Fruit fly (Drosophila melanogaster) whole organism, embryonic: ENCODE results near the gene CG33108.
A peak's percentile ranks its signal among the peaks of the same experiment; 100 is the strongest.

Source experiments
- Bdp1 ChIP-seq: fragments of 200-800 bp; sonication (Bioruptor generic); optimal IDR thresholded peaks from 3 replicates; lab custom pipeline; 2016; ENCODE audit warnings: missing biosample characterization, missing genetic modification characterization
- CG11093 ChIP-seq: fragments of 200-800 bp; sonication (Bioruptor generic); IDR thresholded peaks from 3 replicates; pipeline ENCODE4 v1.3.6; 2022; ENCODE audit warnings: missing biosample characterization, missing genetic modification characterization
- CG11247 ChIP-seq: fragments of 200-800 bp; sonication (Bioruptor generic); IDR thresholded peaks from 2 replicates; pipeline ENCODE4 v1.3.6; 2022; ENCODE audit warnings: missing biosample characterization, missing genetic modification characterization
- CG11398 ChIP-seq: fragments of 200-800 bp; sonication (Bioruptor generic); optimal IDR thresholded peaks from 2 replicates; lab custom pipeline; 2016; ENCODE audit warnings: missing biosample characterization, missing genetic modification characterization
- CG11560 ChIP-seq: fragments of 200-800 bp; sonication (Bioruptor generic); IDR thresholded peaks from 3 replicates; pipeline ENCODE4 v1.3.6; 2022; ENCODE audit warnings: missing biosample characterization, missing genetic modification characterization
- CG11723 ChIP-seq: fragments of 200-800 bp; sonication (Bioruptor generic); optimal IDR thresholded peaks from 2 replicates; lab custom pipeline; 2017; ENCODE audit warnings: missing biosample characterization, mild to moderate bottlenecking, missing genetic modification characterization
- CG12155 ChIP-seq: fragments of 200-800 bp; sonication (Bioruptor generic); optimal IDR thresholded peaks from 3 replicates; lab custom pipeline; 2016; ENCODE audit warnings: missing biosample characterization, missing genetic modification characterization
- CG12299 ChIP-seq: fragments of 200-800 bp; sonication (Bioruptor generic); optimal IDR thresholded peaks from 2 replicates; lab custom pipeline; 2018; ENCODE audit warnings: missing biosample characterization, mild to moderate bottlenecking, missing genetic modification characterization
- CG12391 ChIP-seq: fragments of 200-800 bp; sonication (Bioruptor generic); optimal IDR thresholded peaks from 3 replicates; lab custom pipeline; 2018; ENCODE audit warnings: missing biosample characterization, mild to moderate bottlenecking, missing genetic modification characterization, moderate library complexity
- CG12942 ChIP-seq: fragments of 200-800 bp; sonication (Bioruptor generic); optimal IDR thresholded peaks from 3 replicates; lab custom pipeline; 2016; ENCODE audit warnings: missing biosample characterization, missing genetic modification characterization
- CG2120 ChIP-seq: fragments of 200-800 bp; sonication (Bioruptor generic); optimal IDR thresholded peaks from 3 replicates; lab custom pipeline; 2016; ENCODE audit warnings: missing biosample characterization, missing genetic modification characterization
- CG32772 ChIP-seq: fragments of 200-800 bp; sonication (Bioruptor generic); IDR thresholded peaks from 2 replicates; pipeline ENCODE4 v1.3.6; 2022; ENCODE audit warnings: missing biosample characterization, missing genetic modification characterization
- CG3847 ChIP-seq: fragments of 200-800 bp; sonication (Bioruptor generic); IDR thresholded peaks from 2 replicates; pipeline ENCODE4 v1.3.6; 2022; ENCODE audit warnings: missing biosample characterization, missing genetic modification characterization
- CG4328 ChIP-seq: fragments of 200-800 bp; sonication (Bioruptor generic); optimal IDR thresholded peaks from 3 replicates; lab custom pipeline; 2017; ENCODE audit warnings: missing biosample characterization, missing genetic modification reagents, missing genetic modification characterization
- CG4707 ChIP-seq: fragments of 200-800 bp; sonication (Bioruptor generic); optimal IDR thresholded peaks from 2 replicates; lab custom pipeline; 2018; ENCODE audit warnings: missing biosample characterization, mild to moderate bottlenecking, missing genetic modification characterization, moderate library complexity
- CG6254 ChIP-seq: fragments of 200-800 bp; sonication (Bioruptor generic); optimal IDR thresholded peaks from 3 replicates; lab custom pipeline; 2017; ENCODE audit warnings: mild to moderate bottlenecking, missing biosample characterization, missing genetic modification reagents, missing genetic modification characterization
- CoRest ChIP-seq: fragments of 200-800 bp; sonication (Bioruptor generic); optimal IDR thresholded peaks from 3 replicates; lab custom pipeline; 2018; ENCODE audit warnings: missing biosample characterization, mild to moderate bottlenecking, missing genetic modification characterization, moderate library complexity
- Deaf1 ChIP-seq: fragments of 200-800 bp; optimal IDR thresholded peaks from 3 replicates; lab custom pipeline; 2019; ENCODE audit warnings: missing biosample characterization, mild to moderate bottlenecking, missing genetic modification characterization, moderate library complexity
- Drgx ChIP-seq: fragments of 200-800 bp; sonication (Bioruptor generic); IDR thresholded peaks from 2 replicates; pipeline ENCODE4 v1.3.6; 2022; ENCODE audit warnings: missing biosample characterization, missing genetic modification characterization
- E2f1 ChIP-seq: fragments of 200-800 bp; sonication (Bioruptor generic); IDR thresholded peaks from 2 replicates; pipeline ENCODE4 v1.3.6; 2022; ENCODE audit warnings: missing biosample characterization, missing genetic modification characterization
- HLHmδ ChIP-seq: fragments of 200-800 bp; sonication (Bioruptor generic); optimal IDR thresholded peaks from 2 replicates; lab custom pipeline; 2018; ENCODE audit warnings: missing biosample characterization, mild to moderate bottlenecking, missing genetic modification characterization, moderate library complexity
- Jarid2 ChIP-seq: fragments of 200-800 bp; sonication (Bioruptor generic); optimal IDR thresholded peaks from 3 replicates; lab custom pipeline; 2017; ENCODE audit warnings: mild to moderate bottlenecking, missing biosample characterization, missing genetic modification reagents, missing genetic modification characterization
- Lpt ChIP-seq: fragments of >200 bp; optimal IDR thresholded peaks from 2 replicates; lab custom pipeline; 2018; ENCODE audit warnings: missing biosample characterization, missing genetic modification characterization
- Poxn ChIP-seq: fragments of 200-800 bp; sonication (Bioruptor generic); IDR thresholded peaks from 2 replicates; pipeline ENCODE4 v1.3.6; 2022; ENCODE audit warnings: missing biosample characterization, missing genetic modification characterization
- Sin3A ChIP-seq: fragments of >200 bp; optimal IDR thresholded peaks from 2 replicates; lab custom pipeline; 2018
- Vsx1 ChIP-seq: fragments of 200-800 bp; sonication (Bioruptor generic); optimal IDR thresholded peaks from 2 replicates; lab custom pipeline; 2017; ENCODE audit warnings: missing biosample characterization, mild to moderate bottlenecking, missing genetic modification characterization, missing genetic modification reagents
- amos ChIP-seq: fragments of 200-800 bp; sonication (Bioruptor generic); IDR thresholded peaks from 2 replicates; pipeline ENCODE4 v1.3.6; 2022; ENCODE audit warnings: missing biosample characterization, missing genetic modification characterization; ENCODE audit not compliant: partially characterized antibody
- ash1 ChIP-seq: fragments of 200-800 bp; sonication (Bioruptor generic); optimal IDR thresholded peaks from 2 replicates; lab custom pipeline; 2018; ENCODE audit warnings: missing biosample characterization, mild to moderate bottlenecking, missing genetic modification characterization
- chinmo ChIP-seq: fragments of 200-800 bp; sonication (Bioruptor generic); IDR thresholded peaks from 4 replicates; pipeline ENCODE4 v1.3.6; 2022; ENCODE audit warnings: missing biosample characterization, missing genetic modification characterization; ENCODE audit not compliant: partially characterized antibody
- ci ChIP-seq: fragments of 200-800 bp; sonication (Bioruptor generic); IDR thresholded peaks from 3 replicates; pipeline ENCODE4 v1.3.6; 2022; ENCODE audit warnings: missing biosample characterization, missing genetic modification characterization
- crc ChIP-seq: fragments of 200-800 bp; sonication (Bioruptor generic); optimal IDR thresholded peaks from 2 replicates; lab custom pipeline; 2016; ENCODE audit warnings: missing biosample characterization, missing genetic modification characterization
- disco-r ChIP-seq: fragments of 200-800 bp; sonication (Bioruptor generic); optimal IDR thresholded peaks from 2 replicates; lab custom pipeline; 2016; ENCODE audit warnings: missing biosample characterization, missing genetic modification characterization
- exex ChIP-seq: fragments of 200-800 bp; sonication (Bioruptor generic); optimal IDR thresholded peaks from 4 replicates; lab custom pipeline; 2018; ENCODE audit warnings: missing biosample characterization, mild to moderate bottlenecking, missing genetic modification characterization, moderate library complexity
- gcm ChIP-seq: fragments of 200-800 bp; sonication (Bioruptor generic); optimal IDR thresholded peaks from 2 replicates; lab custom pipeline; 2019; ENCODE audit warnings: missing biosample characterization, mild to moderate bottlenecking, missing genetic modification characterization, moderate library complexity
- gfzf ChIP-seq: fragments of 200-800 bp; sonication (Bioruptor generic); optimal IDR thresholded peaks from 2 replicates; lab custom pipeline; 2016; ENCODE audit warnings: missing biosample characterization, mild to moderate bottlenecking, missing genetic modification characterization, moderate library complexity
- grau ChIP-seq: fragments of 200-800 bp; optimal IDR thresholded peaks from 3 replicates; lab custom pipeline; 2019; ENCODE audit warnings: missing biosample characterization, mild to moderate bottlenecking, missing genetic modification characterization, moderate library complexity
- gt ChIP-seq: fragments of 200-800 bp; sonication (Bioruptor generic); IDR thresholded peaks from 2 replicates; pipeline ENCODE4 v1.3.6; 2022; ENCODE audit warnings: missing biosample characterization, missing genetic modification characterization
- jumu ChIP-seq: fragments of 200-800 bp; sonication (Bioruptor generic); optimal IDR thresholded peaks from 3 replicates; lab custom pipeline; 2016; ENCODE audit warnings: missing biosample characterization, missing genetic modification characterization
- org-1 ChIP-seq: fragments of 200-800 bp; sonication (Bioruptor generic); optimal IDR thresholded peaks from 2 replicates; lab custom pipeline; 2017; ENCODE audit warnings: missing biosample characterization, missing genetic modification characterization
- pb ChIP-seq: fragments of 200-800 bp; sonication (Bioruptor generic); optimal IDR thresholded peaks from 3 replicates; lab custom pipeline; 2016; ENCODE audit warnings: missing biosample characterization, missing genetic modification characterization
- pzg ChIP-seq: fragments of 200-800 bp; sonication (Bioruptor generic); optimal IDR thresholded peaks from 3 replicates; lab custom pipeline; 2018; ENCODE audit warnings: missing biosample characterization, mild to moderate bottlenecking, missing genetic modification characterization, moderate library complexity
- repo ChIP-seq: fragments of 200-800 bp; sonication (Bioruptor generic); optimal IDR thresholded peaks from 2 replicates; lab custom pipeline; 2016; ENCODE audit warnings: missing biosample characterization, missing genetic modification characterization
- salm ChIP-seq: fragments of 200-800 bp; sonication (Bioruptor generic); optimal IDR thresholded peaks from 2 replicates; lab custom pipeline; 2018; ENCODE audit warnings: missing biosample characterization, mild to moderate bottlenecking, missing genetic modification characterization
- slou ChIP-seq: fragments of 200-800 bp; sonication (Bioruptor generic); optimal IDR thresholded peaks from 3 replicates; lab custom pipeline; 2016; ENCODE audit warnings: missing biosample characterization, missing genetic modification characterization
- sr ChIP-seq: fragments of 200-800 bp; sonication (Bioruptor generic); IDR thresholded peaks from 3 replicates; pipeline ENCODE4 v1.3.6; 2022; ENCODE audit warnings: missing biosample characterization, missing genetic modification characterization

CG33108 gene

DNA sequence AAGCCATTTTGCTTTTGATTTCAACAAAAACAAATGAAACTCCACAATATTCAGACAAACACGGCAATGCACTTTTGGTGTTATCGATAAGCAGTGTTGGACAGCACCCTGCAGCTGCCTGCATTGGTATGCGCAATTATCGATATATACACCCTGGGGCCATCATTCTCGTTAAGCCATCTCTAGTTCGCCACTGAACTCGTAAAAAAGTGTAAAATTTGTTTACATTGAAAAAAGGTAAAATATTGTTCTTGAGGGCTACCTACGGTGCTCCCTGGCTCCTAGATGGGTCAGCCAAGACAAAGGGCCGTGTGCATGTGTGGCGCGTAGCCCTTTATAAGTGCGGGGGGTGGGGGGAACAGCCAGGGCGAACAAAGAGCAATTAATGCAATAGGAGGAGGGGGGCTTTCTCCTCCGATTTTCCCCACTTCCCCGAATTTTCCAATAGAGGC, 9.0 kb upstream of the CG33108 start, which contains the start of the genes CG13603 and CG5902 (continued):
- TF ChIP-seq ash1 = no peak
- TF ChIP-seq Drgx (GFP tag; lab: Robert Waterston, UW) = peak; percentile 42; the same call in 1 of the 2 replicates
- TF ChIP-seq sr (GFP tag; lab: Robert Waterston, UW) = 0 out of 3 replicates have a peak, but pooled peaks have one; percentile 3
- TF ChIP-seq crc (GFP tag; lab: Kevin White, UChicago) = no peak
- peak; percentile 67 for TF ChIP-seq repo (GFP tag; lab: Kevin White, UChicago)
- no peak for TF ChIP-seq HLHmδ (GFP tag; lab: Kevin White, UChicago)
- peak; percentile 39 for TF ChIP-seq CG12391 (tag; lab: Kevin White, UChicago)
- TF ChIP-seq, all 482 proteins: peak for 209

DNA sequence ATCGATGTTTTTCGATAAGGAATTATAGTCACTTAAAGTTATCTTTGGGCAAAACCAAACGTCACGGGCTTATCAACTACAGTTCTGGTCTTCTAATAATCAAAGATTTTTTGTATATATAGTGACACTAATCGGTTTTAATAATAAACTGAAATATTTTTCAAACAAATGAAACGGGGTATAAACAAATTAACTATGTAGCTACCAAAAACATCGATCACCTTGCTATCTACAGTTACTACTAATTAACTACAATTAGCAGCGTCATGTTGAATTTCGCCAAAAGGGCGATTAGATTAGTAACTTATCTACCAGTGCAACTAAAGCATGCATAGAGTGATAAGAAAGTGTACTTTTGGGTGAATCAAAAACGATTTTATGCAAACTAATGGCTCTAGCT, 4.1 kb upstream of the CG33108 start:
- peak; percentile 12 for TF ChIP-seq Vsx1 (GFP tag; lab: Kevin White, UChicago)
- TF ChIP-seq gt (GFP tag; lab: Robert Waterston, UW) = no peak
- TF ChIP-seq exex (tag; lab: Kevin White, UChicago) = peak; percentile 94
- TF ChIP-seq pb (GFP tag; lab: Kevin White, UChicago) = no peak
- TF ChIP-seq chinmo (GFP tag; lab: Robert Waterston, UW) = 0 out of 4 replicates have a peak, but pooled peaks have one; percentile 41

DNA sequence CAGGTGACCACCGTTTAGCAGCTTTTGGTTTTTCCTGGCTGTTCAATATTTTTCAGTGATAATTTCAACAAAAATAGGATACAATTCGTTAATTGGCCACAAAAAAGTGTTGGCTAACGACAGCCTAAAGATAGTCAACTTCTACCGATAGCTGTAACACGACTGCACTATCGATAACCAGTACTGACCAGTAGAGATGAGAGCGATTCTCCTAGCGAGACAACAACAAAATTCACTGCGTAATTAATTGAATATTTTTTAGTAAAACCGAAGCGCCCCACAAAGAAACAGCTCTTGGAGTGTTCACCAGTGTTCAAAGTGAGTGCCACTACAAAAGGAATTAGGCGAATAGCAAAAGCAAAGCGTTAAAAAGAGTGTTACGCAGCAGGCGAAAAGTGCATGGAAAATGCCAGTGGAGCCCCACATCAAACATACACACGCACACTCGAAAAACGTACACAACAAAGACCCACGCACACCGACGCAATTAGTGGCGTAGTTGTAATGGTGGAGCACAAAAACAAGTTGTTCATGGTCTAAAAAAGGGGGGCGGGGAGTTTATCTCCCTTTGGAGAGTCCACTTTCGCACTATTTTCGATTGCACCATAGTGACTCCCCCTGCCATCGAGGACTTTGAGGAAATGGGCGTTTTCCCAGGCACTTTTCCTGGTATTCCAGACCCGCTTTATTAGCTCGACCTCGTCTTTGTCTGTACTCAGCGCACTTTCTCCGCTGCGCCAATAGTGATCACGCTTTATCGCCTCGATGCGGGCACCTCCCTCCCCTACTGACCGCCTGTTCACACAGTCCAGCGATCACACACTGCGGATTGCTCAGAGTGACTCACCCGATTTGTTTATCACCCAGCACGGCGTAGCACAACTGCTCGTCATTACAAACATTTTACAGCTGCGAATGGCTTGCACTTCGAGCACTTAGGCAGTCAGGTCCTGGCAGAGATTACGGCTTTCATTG, 2.3 kb upstream of the CG33108 start, which contains the start of the genes Epp and Rab7:
Epp (minus strand) TSS at position 94 of the 975 bp plus-strand sequence.
Rab7 (plus strand) TSS at position 186 of the 975 bp plus-strand sequence.
- no peak for TF ChIP-seq salm
- peak; percentile 22 for TF ChIP-seq grau (tag; lab: Kevin White, UChicago)
- peak; percentile 41 for TF ChIP-seq CG12942
- TF ChIP-seq jumu = peak; percentile 54
- peak; percentile 8 for TF ChIP-seq CoRest
- peak; percentile 75 for TF ChIP-seq CG3847 (GFP tag; lab: Robert Waterston, UW)
- no peak for TF ChIP-seq CG6254 (GFP tag; lab: Kevin White, UChicago)
- no peak for TF ChIP-seq org-1 (GFP tag; lab: Kevin White, UChicago)
- TF ChIP-seq Jarid2 (GFP tag; lab: Kevin White, UChicago) = no peak
- TF ChIP-seq CG4707 (GFP tag; lab: Kevin White, UChicago) = peak; percentile 15
- no peak for TF ChIP-seq Deaf1 (tag; lab: Kevin White, UChicago)
- TF ChIP-seq CG11247 (GFP tag; lab: Robert Waterston, UW) = 0 out of 2 replicates have a peak, but pooled peaks have one; percentile 41
- TF ChIP-seq ci (GFP tag; lab: Robert Waterston, UW) = peak; percentile 32; the same call in 1 of the 3 replicates
- TF ChIP-seq CG11398 (GFP tag; lab: Kevin White, UChicago) = no peak
- TF ChIP-seq CG11723 = no peak
- TF ChIP-seq slou (GFP tag; lab: Kevin White, UChicago) = no peak
- TF ChIP-seq CG2120 (GFP tag; lab: Kevin White, UChicago) = peak; percentile 76
- TF ChIP-seq E2f1 (GFP tag; lab: Robert Waterston, UW) = no peak
- peak; percentile 90 for TF ChIP-seq pzg
- TF ChIP-seq disco-r (GFP tag; lab: Kevin White, UChicago) = no peak
- TF ChIP-seq CG11093 (GFP tag; lab: Robert Waterston, UW) = no peak
- TF ChIP-seq gfzf (GFP tag; lab: Kevin White, UChicago) = peak; percentile 20
- TF ChIP-seq Lpt (GFP tag; lab: Kevin White, UChicago) = no peak
- peak; percentile 80 for TF ChIP-seq Sin3A (lab: Kevin White, UChicago)
- TF ChIP-seq CG12299 = peak; percentile 62
- no peak for TF ChIP-seq CG32772
- TF ChIP-seq CG4328 (GFP tag; lab: Kevin White, UChicago) = no peak
- peak; percentile 95 for TF ChIP-seq amos
- no peak for TF ChIP-seq Poxn (GFP tag; lab: Robert Waterston, UW)
- TF ChIP-seq CG12155 (GFP tag; lab: Kevin White, UChicago) = peak; percentile 95
- no peak for TF ChIP-seq Bdp1 (GFP tag; lab: Kevin White, UChicago)
- TF ChIP-seq gcm (GFP tag; lab: Kevin White, UChicago) = peak; percentile 76
- no peak for TF ChIP-seq CG11560 (tag; lab: Robert Waterston, UW)
